Fruit fly (Drosophila melanogaster) whole organism, embryonic: ENCODE measurements around the gene CG32554.

Source experiments
- Ada2b ChIP-seq: fragments of 200-800 bp; sonication (Bioruptor generic); IDR thresholded peaks from 2 replicates; pipeline ENCODE4 v1.3.6; 2022; ENCODE audit warnings: missing biosample characterization, missing genetic modification characterization
- Asciz ChIP-seq: fragments of 200-800 bp; sonication (Bioruptor generic); optimal IDR thresholded peaks from 2 replicates; lab custom pipeline; 2017; ENCODE audit warnings: missing biosample characterization, mild to moderate bottlenecking, missing genetic modification characterization, missing genetic modification reagents
- CG10959 ChIP-seq: fragments of 200-800 bp; sonication (Bioruptor generic); IDR thresholded peaks from 2 replicates; pipeline ENCODE4 v1.3.6; 2022; ENCODE audit warnings: missing biosample characterization, missing genetic modification characterization
- CG11093 ChIP-seq: fragments of 200-800 bp; sonication (Bioruptor generic); IDR thresholded peaks from 3 replicates; pipeline ENCODE4 v1.3.6; 2022; ENCODE audit warnings: missing biosample characterization, missing genetic modification characterization
- CG11247 ChIP-seq: fragments of 200-800 bp; sonication (Bioruptor generic); IDR thresholded peaks from 2 replicates; pipeline ENCODE4 v1.3.6; 2022; ENCODE audit warnings: missing biosample characterization, missing genetic modification characterization
- CG11696 ChIP-seq: fragments of 200-800 bp; sonication (Bioruptor generic); IDR thresholded peaks from 2 replicates; pipeline ENCODE4 v1.3.6; 2022; ENCODE audit warnings: missing biosample characterization, missing genetic modification characterization
- CG1832 ChIP-seq: fragments of 200-800 bp; sonication (Bioruptor generic); optimal IDR thresholded peaks from 2 replicates; lab custom pipeline; 2017; ENCODE audit warnings: missing biosample characterization, mild to moderate bottlenecking, missing genetic modification characterization, inconsistent platforms
- CG18599 ChIP-seq: fragments of 200-800 bp; sonication (Bioruptor generic); optimal IDR thresholded peaks from 3 replicates; lab custom pipeline; 2017; ENCODE audit warnings: missing biosample characterization, missing genetic modification characterization, mild to moderate bottlenecking, moderate library complexity, missing genetic modification reagents
- CG2199 ChIP-seq: fragments of 200-800 bp; sonication (Bioruptor generic); IDR thresholded peaks from 3 replicates; pipeline ENCODE4 v1.3.6; 2022; ENCODE audit warnings: missing biosample characterization, missing genetic modification characterization
- CG2202 ChIP-seq: fragments of 200-800 bp; sonication (Bioruptor generic); optimal IDR thresholded peaks from 2 replicates; lab custom pipeline; 2018; ENCODE audit warnings: missing biosample characterization, mild to moderate bottlenecking, missing genetic modification characterization
- CG30020 ChIP-seq: fragments of 200-800 bp; optimal IDR thresholded peaks from 2 replicates; lab custom pipeline; 2019; ENCODE audit warnings: missing biosample characterization, mild to moderate bottlenecking, missing genetic modification characterization, moderate library complexity
- CG30431 ChIP-seq: fragments of 200-800 bp; sonication (Bioruptor generic); optimal IDR thresholded peaks from 2 replicates; lab custom pipeline; 2017; ENCODE audit warnings: missing biosample characterization, missing genetic modification characterization
- CG32767 ChIP-seq: fragments of 200-800 bp; sonication (Bioruptor generic); IDR thresholded peaks from 2 replicates; pipeline ENCODE4 v1.3.6; 2022; ENCODE audit warnings: missing biosample characterization, missing genetic modification characterization
- CG5953 ChIP-seq: fragments of 200-800 bp; sonication (Bioruptor generic); IDR thresholded peaks from 2 replicates; pipeline ENCODE4 v1.3.6; 2022; ENCODE audit warnings: missing biosample characterization, missing genetic modification characterization
- CG6175 ChIP-seq: fragments of 200-800 bp; sonication (Bioruptor generic); IDR thresholded peaks from 3 replicates; pipeline ENCODE4 v1.3.6; 2022; ENCODE audit warnings: missing biosample characterization, missing genetic modification characterization
- CG8765 ChIP-seq: fragments of 200-800 bp; sonication (Bioruptor generic); IDR thresholded peaks from 2 replicates; pipeline ENCODE4 v1.3.6; 2022; ENCODE audit warnings: missing biosample characterization, missing genetic modification characterization
- CG9797 ChIP-seq: fragments of 200-800 bp; sonication (Bioruptor generic); optimal IDR thresholded peaks from 3 replicates; lab custom pipeline; 2018; ENCODE audit warnings: missing biosample characterization, mild to moderate bottlenecking, missing genetic modification characterization
- CkIIα-i1 ChIP-seq: fragments of 200-800 bp; sonication (Bioruptor generic); IDR thresholded peaks from 2 replicates; pipeline ENCODE4 v1.3.6; 2022; ENCODE audit warnings: missing biosample characterization, missing genetic modification characterization
- Deaf1 ChIP-seq: fragments of 200-800 bp; optimal IDR thresholded peaks from 3 replicates; lab custom pipeline; 2019; ENCODE audit warnings: missing biosample characterization, mild to moderate bottlenecking, missing genetic modification characterization, moderate library complexity
- Drgx ChIP-seq: fragments of 200-800 bp; sonication (Bioruptor generic); IDR thresholded peaks from 2 replicates; pipeline ENCODE4 v1.3.6; 2022; ENCODE audit warnings: missing biosample characterization, missing genetic modification characterization
- Fer1 ChIP-seq: fragments of 200-800 bp; sonication (Bioruptor generic); optimal IDR thresholded peaks from 2 replicates; lab custom pipeline; 2017; ENCODE audit warnings: missing biosample characterization, mild to moderate bottlenecking, missing genetic modification characterization
- Gug ChIP-seq: fragments of 200-800 bp; sonication (Bioruptor generic); IDR thresholded peaks from 4 replicates; pipeline ENCODE4 v1.3.6; 2022; ENCODE audit warnings: missing biosample characterization, missing genetic modification characterization
- Hmr ChIP-seq: fragments of 200-800 bp; sonication (Bioruptor generic); optimal IDR thresholded peaks from 3 replicates; lab custom pipeline; 2017; ENCODE audit warnings: mild to moderate bottlenecking, missing biosample characterization, missing genetic modification reagents, missing genetic modification characterization
- PHDP ChIP-seq: fragments of 200-800 bp; sonication (Bioruptor generic); optimal IDR thresholded peaks from 3 replicates; lab custom pipeline; 2018; ENCODE audit warnings: missing biosample characterization, mild to moderate bottlenecking, missing genetic modification characterization, moderate library complexity
- Side ChIP-seq: fragments of 200-800 bp; sonication (Bioruptor generic); optimal IDR thresholded peaks from 2 replicates; lab custom pipeline; 2016; ENCODE audit warnings: missing biosample characterization, missing genetic modification characterization
- Sin3A ChIP-seq: fragments of >200 bp; optimal IDR thresholded peaks from 2 replicates; lab custom pipeline; 2018
- Sox100B ChIP-seq: fragments of 200-800 bp; sonication (Bioruptor generic); optimal IDR thresholded peaks from 3 replicates; lab custom pipeline; 2018; ENCODE audit warnings: missing biosample characterization, mild to moderate bottlenecking, missing genetic modification characterization
- Sox102F ChIP-seq: fragments of 200-800 bp; sonication (Bioruptor generic); optimal IDR thresholded peaks from 2 replicates; lab custom pipeline; 2018; ENCODE audit warnings: missing biosample characterization, mild to moderate bottlenecking, missing genetic modification characterization, moderate library complexity
- Trl ChIP-seq, 3 experiments: fragments of >200 bp in 2 of 3; fragments of 200-800 bp in 1 of 3; sonication (Bioruptor generic) in 1 of 3; optimal IDR thresholded peaks; 2 replicates in 1 of 3; 3 replicates in 2 of 3; lab custom pipeline; 2016 to 2017; ENCODE audit warnings: missing biosample characterization in 1 of 3, missing genetic modification characterization in 1 of 3
- al ChIP-seq: fragments of 200-800 bp; sonication (Bioruptor generic); IDR thresholded peaks from 2 replicates; pipeline ENCODE4 v1.3.6; 2022; ENCODE audit warnings: missing biosample characterization, missing genetic modification characterization
- bbx ChIP-seq: fragments of 200-800 bp; sonication (Bioruptor generic); IDR thresholded peaks from 2 replicates; pipeline ENCODE4 v1.3.6; 2022; ENCODE audit warnings: missing biosample characterization, missing genetic modification characterization; ENCODE audit not compliant: partially characterized antibody
- chinmo ChIP-seq: fragments of 200-800 bp; sonication (Bioruptor generic); IDR thresholded peaks from 4 replicates; pipeline ENCODE4 v1.3.6; 2022; ENCODE audit warnings: missing biosample characterization, missing genetic modification characterization; ENCODE audit not compliant: partially characterized antibody
- crol ChIP-seq: fragments of 200-800 bp; sonication (Bioruptor generic); IDR thresholded peaks from 2 replicates; pipeline ENCODE4 v1.3.6; 2022; ENCODE audit warnings: missing biosample characterization, missing genetic modification characterization
- dmrt99B ChIP-seq: fragments of 200-800 bp; sonication (Bioruptor generic); optimal IDR thresholded peaks from 2 replicates; lab custom pipeline; 2018; ENCODE audit warnings: missing biosample characterization, mild to moderate bottlenecking, missing genetic modification characterization, moderate library complexity
- gcm2 ChIP-seq: fragments of 200-800 bp; sonication (Bioruptor generic); optimal IDR thresholded peaks from 2 replicates; lab custom pipeline; 2016; ENCODE audit warnings: missing biosample characterization, missing genetic modification characterization
- maf-S ChIP-seq: fragments of 200-800 bp; sonication (Bioruptor generic); optimal IDR thresholded peaks from 2 replicates; lab custom pipeline; 2016; ENCODE audit warnings: missing biosample characterization, missing genetic modification characterization
- nmo ChIP-seq: fragments of 200-800 bp; sonication (Bioruptor generic); optimal IDR thresholded peaks from 2 replicates; lab custom pipeline; 2018; ENCODE audit warnings: missing biosample characterization, mild to moderate bottlenecking, missing genetic modification characterization, moderate library complexity
- pho ChIP-seq: fragments of 200-800 bp; sonication (Bioruptor generic); optimal IDR thresholded peaks from 2 replicates; lab custom pipeline; 2016; ENCODE audit warnings: missing biosample characterization, missing genetic modification characterization
- pnt ChIP-seq: fragments of 200-800 bp; sonication (Bioruptor generic); optimal IDR thresholded peaks from 3 replicates; lab custom pipeline; 2016; ENCODE audit warnings: missing biosample characterization, missing genetic modification characterization
- ro ChIP-seq: fragments of 200-800 bp; sonication (Bioruptor generic); IDR thresholded peaks from 2 replicates; pipeline ENCODE4 v1.3.6; 2022; ENCODE audit warnings: missing biosample characterization, missing genetic modification characterization
- row ChIP-seq: fragments of 200-800 bp; sonication (Bioruptor generic); IDR thresholded peaks from 3 replicates; pipeline ENCODE4 v1.3.6; 2022; ENCODE audit warnings: missing biosample characterization, missing genetic modification characterization
- sens ChIP-seq: fragments of 200-800 bp; sonication (Bioruptor generic); peaks from one replicate; lab custom pipeline; 2016; ENCODE audit warnings: missing biosample characterization, missing genetic modification characterization
- seq ChIP-seq: fragments of 200-800 bp; sonication (Bioruptor generic); IDR thresholded peaks from 2 replicates; pipeline ENCODE4 v1.3.6; 2022; ENCODE audit warnings: missing biosample characterization, missing genetic modification characterization
- shn ChIP-seq: fragments of 200-800 bp; sonication (Bioruptor generic); optimal IDR thresholded peaks from 3 replicates; lab custom pipeline; 2016; ENCODE audit warnings: missing biosample characterization, missing genetic modification characterization
- stc ChIP-seq: fragments of 200-800 bp; sonication (Bioruptor generic); IDR thresholded peaks from 2 replicates; pipeline ENCODE4 v1.3.6; 2022; ENCODE audit warnings: missing biosample characterization, missing genetic modification characterization
- tin ChIP-seq: fragments of 200-800 bp; sonication (Bioruptor generic); optimal IDR thresholded peaks from 3 replicates; lab custom pipeline; 2016; ENCODE audit warnings: missing biosample characterization, missing genetic modification characterization
- tna ChIP-seq: fragments of 200-800 bp; sonication (Bioruptor generic); IDR thresholded peaks from 2 replicates; pipeline ENCODE4 v1.3.6; 2022; ENCODE audit warnings: missing biosample characterization, missing genetic modification characterization; ENCODE audit not compliant: partially characterized antibody
- unc-4 ChIP-seq: fragments of 200-800 bp; sonication (Bioruptor generic); IDR thresholded peaks from 2 replicates; pipeline ENCODE4 v1.3.6; 2022; ENCODE audit warnings: missing biosample characterization, missing genetic modification characterization; ENCODE audit not compliant: partially characterized antibody
- vvl ChIP-seq: fragments of 200-800 bp; sonication (Bioruptor generic); IDR thresholded peaks from 2 replicates; pipeline ENCODE4 v1.3.6; 2022; ENCODE audit warnings: missing biosample characterization, missing genetic modification characterization
- z ChIP-seq: fragments of 200-800 bp; sonication (Bioruptor generic); IDR thresholded peaks from 3 replicates; pipeline ENCODE4 v1.3.6; 2022; ENCODE audit warnings: missing biosample characterization, missing genetic modification characterization
- zf30C ChIP-seq: fragments of 200-800 bp; sonication (Bioruptor generic); optimal IDR thresholded peaks from 3 replicates; lab custom pipeline; 2018; ENCODE audit warnings: missing biosample characterization, mild to moderate bottlenecking, missing genetic modification characterization
- zfh2 ChIP-seq: fragments of 200-800 bp; sonication (Bioruptor generic); optimal IDR thresholded peaks from 2 replicates; lab custom pipeline; 2016; ENCODE audit warnings: missing biosample characterization, missing genetic modification characterization

Gene CG32554

DNA sequence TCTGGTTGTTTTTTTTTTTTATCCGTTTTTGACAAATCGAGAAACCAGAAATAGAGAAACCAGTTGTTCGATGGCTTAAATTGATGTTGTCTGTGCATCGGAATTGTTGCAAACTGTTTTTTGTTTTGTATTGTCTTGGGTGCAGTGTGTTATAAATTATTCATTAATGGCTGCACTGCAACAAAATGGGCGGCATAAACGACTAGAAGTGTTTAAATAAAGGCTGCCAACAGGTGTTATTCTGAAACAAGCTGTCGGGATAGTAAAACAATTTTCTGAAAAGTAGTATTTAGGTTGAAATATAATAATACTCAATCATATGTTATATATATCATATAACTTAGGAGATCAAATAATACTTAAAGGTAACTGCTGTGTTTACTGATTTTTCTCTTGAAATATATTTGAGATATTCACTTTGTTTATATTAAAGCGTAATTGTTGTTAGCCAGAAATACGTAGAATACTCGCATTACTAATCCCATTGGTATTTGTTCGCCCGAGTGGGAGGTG lies 16.0 kb downstream of the CG32554 start:
- TF ChIP-seq CG8765, result no peak
- no peak for TF ChIP-seq CG11093 (GFP tag; lab: Robert Waterston, UW)
- no peak for TF ChIP-seq CG30020
- no peak for TF ChIP-seq nmo (GFP tag; lab: Kevin White, UChicago)
- no peak for TF ChIP-seq CG18599 (GFP tag; lab: Kevin White, UChicago)
- TF ChIP-seq Sox102F, result peak; percentile 6
- TF ChIP-seq Drgx (GFP tag; lab: Robert Waterston, UW), result 0 out of 2 replicates have a peak, but pooled peaks have one; percentile 9
- TF ChIP-seq CG5953 (GFP tag; lab: Robert Waterston, UW), result no peak
- TF ChIP-seq tin (GFP tag; lab: Kevin White, UChicago), result no peak
- no peak for TF ChIP-seq Hmr (GFP tag; lab: Kevin White, UChicago)
- TF ChIP-seq sens, result peak; percentile 3
- TF ChIP-seq Side, result no peak
- TF ChIP-seq zfh2 (GFP tag; lab: Kevin White, UChicago), result no peak
- TF ChIP-seq dmrt99B, result no peak
- no peak for TF ChIP-seq PHDP (tag; lab: Kevin White, UChicago)
- peak; percentile 72 for TF ChIP-seq vvl
- TF ChIP-seq zf30C, result peak; percentile 42
- TF ChIP-seq pho, result no peak
- no peak for TF ChIP-seq Sin3A
- TF ChIP-seq Gug (GFP tag; lab: Robert Waterston, UW), result no peak
- TF ChIP-seq Sox100B (GFP tag; lab: Kevin White, UChicago), result no peak
- TF ChIP-seq Asciz (GFP tag; lab: Kevin White, UChicago), result no peak
- TF ChIP-seq Ada2b (GFP tag; lab: Robert Waterston, UW), result no peak
- TF ChIP-seq seq (GFP tag; lab: Robert Waterston, UW), result no peak
- no peak for TF ChIP-seq crol (GFP tag; lab: Robert Waterston, UW)
- TF ChIP-seq CG6175 (GFP tag; lab: Robert Waterston, UW), result no peak
- TF ChIP-seq maf-S (GFP tag; lab: Kevin White, UChicago), result no peak
- no peak for TF ChIP-seq CkIIα-i1
- no peak for TF ChIP-seq al (GFP tag; lab: Robert Waterston, UW)
- TF ChIP-seq Fer1, result no peak
- no peak for TF ChIP-seq CG10959 (GFP tag; lab: Robert Waterston, UW)
- no peak for TF ChIP-seq ro
- TF ChIP-seq CG11247, result no peak
- no peak for TF ChIP-seq CG32767 (GFP tag; lab: Robert Waterston, UW)

DNA sequence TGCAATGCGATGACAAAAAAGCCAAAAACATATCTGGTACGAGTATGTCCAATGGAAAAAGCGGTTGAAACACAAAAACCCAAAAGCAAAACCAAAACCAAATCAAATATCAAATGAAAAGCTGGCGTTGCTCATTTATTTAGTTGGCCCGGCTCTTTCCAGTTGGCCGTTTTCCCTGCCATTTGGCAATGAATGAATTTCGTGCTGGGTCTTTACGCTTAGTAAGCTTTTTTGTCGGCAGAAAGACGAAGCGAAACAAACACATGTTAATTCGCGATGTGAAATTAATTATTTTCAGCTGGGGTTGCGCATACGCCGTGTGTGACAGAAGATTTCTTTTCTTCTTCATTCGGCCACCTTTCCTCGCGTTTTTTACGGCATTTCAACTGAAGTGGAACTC lies 17.7 kb downstream of the CG32554 start:
- TF ChIP-seq CG30431 (GFP tag; lab: Kevin White, UChicago) (no peak), CG2199 (0 out of 3 replicates have a peak, but pooled peaks have one; percentile 12), CG2202 (tag; lab: Kevin White, UChicago) (no peak), pho (no peak)
- TF ChIP-seq, all 482 proteins: peak for 1

DNA sequence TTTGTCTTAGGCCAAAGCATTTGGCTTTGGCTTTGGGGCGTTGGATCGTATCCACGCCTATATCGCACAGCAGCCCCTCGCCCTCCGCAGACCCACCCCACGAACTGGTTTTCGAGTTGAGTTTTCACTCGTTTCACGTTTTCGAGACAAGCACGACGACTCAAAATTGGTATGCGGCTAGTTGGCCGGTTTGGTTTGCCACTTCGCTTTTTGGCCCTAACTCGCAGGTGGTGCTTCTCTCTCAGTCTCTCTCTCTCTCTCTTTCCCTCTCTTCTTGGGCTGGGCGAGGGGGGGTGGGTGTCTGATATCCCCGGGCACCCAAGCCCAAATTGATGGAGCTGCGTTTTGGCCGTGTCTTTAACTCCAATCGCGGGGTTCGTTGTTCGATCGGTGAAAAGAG lies 18.5 kb downstream of the CG32554 start:
- TF ChIP-seq Deaf1 (peak; percentile 9), shn (GFP tag; lab: Kevin White, UChicago) (no peak), Trl (optimal IDR thresholded peaks at IDR 0.05; lab: Kevin White, UChicago) (peak; percentile 48 to 59), Trl (GFP tag; optimal IDR thresholded peaks at IDR 0.05; lab: Kevin White, UChicago) (no peak), tna (GFP tag; lab: Robert Waterston, UW) (no peak), stc (no peak), crol (GFP tag; lab: Robert Waterston, UW) (peak; percentile 83), gcm2 (GFP tag; lab: Kevin White, UChicago) (no peak), row (GFP tag; lab: Robert Waterston, UW) (no peak), unc-4 (GFP tag; lab: Robert Waterston, UW) (0 out of 2 replicates have a peak, but pooled peaks have one; percentile 20), CG1832 (GFP tag; lab: Kevin White, UChicago) (peak; percentile 14), CG11696 (GFP tag; lab: Robert Waterston, UW) (no peak), CG9797 (GFP tag; lab: Kevin White, UChicago) (no peak), chinmo (peak; percentile 67; the same call in 1 of the 4 replicates), z (peak; percentile 95), pnt (GFP tag; lab: Kevin White, UChicago) (no peak), bbx (GFP tag; lab: Robert Waterston, UW) (0 out of 2 replicates have a peak, but pooled peaks have one; percentile 21)
